Worm (Caenorhabditis elegans): ENCODE measurements around the gene soap-1.

The soap-1 gene

DNA sequence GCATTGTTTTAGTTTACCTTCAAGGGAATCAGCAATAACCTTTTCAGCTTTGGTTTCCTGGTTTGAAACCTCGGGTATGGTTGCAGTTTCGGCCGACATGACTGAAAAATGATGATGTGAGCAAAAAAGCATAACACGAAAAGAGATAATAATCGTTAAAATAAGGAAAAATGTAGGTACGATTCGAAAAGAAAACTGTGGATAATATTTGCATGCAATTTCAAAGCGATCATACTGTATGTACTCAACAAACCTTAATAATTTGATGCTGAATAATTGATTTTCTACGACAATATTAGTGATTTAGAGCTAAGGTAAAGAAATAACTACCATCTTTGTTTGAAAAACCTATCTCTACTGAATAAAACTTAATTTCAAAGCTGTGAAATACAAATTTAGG, 18.7 kb downstream of the soap-1 start, which contains the start of gene attf-2:
Gene attf-2, minus strand, starts transcription at position 101 of the 400 bp plus-strand sequence.
- TF ChIP-seq ama-1 (optimal IDR thresholded peaks at IDR 0.05) = no peak
- no peak for TF ChIP-seq nfya-1 (tag; optimal IDR thresholded peaks at IDR 0.05; ENCODE audit: insufficient read depth)
- no peak for TF ChIP-seq fos-1 (tag; optimal IDR thresholded peaks at IDR 0.05)
- no peak for TF ChIP-seq unc-39 (tag; optimal IDR thresholded peaks at IDR 0.05)
- no peak for TF ChIP-seq sea-2 (GFP tag; optimal IDR thresholded peaks at IDR 0.05)
- no peak for TF ChIP-seq elt-2 (tag; optimal IDR thresholded peaks at IDR 0.05)

DNA sequence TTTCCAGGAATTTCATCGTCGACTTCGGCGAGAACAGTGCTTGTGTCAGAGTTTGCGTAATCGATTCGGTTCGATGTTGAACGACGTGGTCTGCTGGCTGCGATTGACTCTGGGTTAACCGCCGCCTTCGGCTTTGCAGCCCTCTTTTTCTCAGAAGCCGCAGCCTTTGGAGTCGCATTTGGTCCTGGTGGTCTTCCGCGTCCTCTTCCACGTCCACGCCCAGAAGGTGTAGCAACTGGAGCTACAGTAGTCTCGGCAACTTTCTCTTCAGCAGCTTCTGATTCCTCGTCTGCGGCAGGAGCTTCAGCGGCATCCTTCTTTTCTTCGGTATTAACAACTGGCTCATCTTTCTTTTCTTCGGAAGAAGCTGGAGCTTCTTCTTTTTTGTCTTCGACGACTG, 19.9 kb downstream of the soap-1 start:
- TF ChIP-seq nfya-1 (tag; optimal IDR thresholded peaks at IDR 0.05; ENCODE audit: insufficient read depth) (no peak), unc-62 (GFP tag; optimal IDR thresholded peaks at IDR 0.05) (no peak), nhr-237 (tag; optimal IDR thresholded peaks at IDR 0.05) (no peak), aly-2 (tag; optimal IDR thresholded peaks at IDR 0.05) (no peak), nhr-43 (tag; optimal IDR thresholded peaks at IDR 0.05; ENCODE audit: poor library complexity, severe bottlenecking) (no peak), ztf-4 (tag; optimal IDR thresholded peaks at IDR 0.05) (no peak), jun-1 (tag; optimal IDR thresholded peaks at IDR 0.05) (no peak), nhr-67 (tag; optimal IDR thresholded peaks at IDR 0.05) (no peak)

DNA sequence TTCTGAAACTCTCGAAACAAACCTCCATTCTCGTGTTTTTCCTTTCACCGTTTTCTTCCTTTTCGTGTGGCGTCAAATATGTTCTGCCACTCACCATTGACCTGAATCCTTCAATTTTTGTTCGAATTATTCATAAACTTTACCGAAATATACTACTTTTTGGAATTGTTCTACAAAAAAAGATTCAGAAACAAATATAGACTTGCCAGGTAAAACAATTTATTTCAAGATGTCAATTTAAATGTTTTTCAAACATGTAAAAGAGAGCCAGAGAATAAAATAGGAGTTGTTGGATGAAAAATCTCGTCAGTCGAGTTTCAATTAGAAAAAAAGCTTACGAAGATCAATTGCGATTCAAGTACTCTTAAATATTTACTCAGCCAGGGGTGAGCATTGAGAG, 21.1 kb downstream of the soap-1 start, which contains the start of gene F09G2.8:
Gene F09G2.8, minus strand, starts transcription at position 101 of the 400 bp plus-strand sequence.
- TF ChIP-seq nhr-77 (tag; optimal IDR thresholded peaks at IDR 0.05) = no peak
- no peak for TF ChIP-seq nhr-25 (tag; optimal IDR thresholded peaks at IDR 0.05)
- TF ChIP-seq lsy-12 (tag; optimal IDR thresholded peaks at IDR 0.05) = no peak
- TF ChIP-seq ztf-4 (tag; optimal IDR thresholded peaks at IDR 0.05) = no peak
- no peak for TF ChIP-seq elt-2 (tag; optimal IDR thresholded peaks at IDR 0.05)
- TF ChIP-seq lin-15B (tag; optimal IDR thresholded peaks at IDR 0.05) = no peak
- TF ChIP-seq fos-1 (tag; optimal IDR thresholded peaks at IDR 0.05) = no peak
- no peak for TF ChIP-seq ceh-16 (tag; optimal IDR thresholded peaks at IDR 0.05)

DNA sequence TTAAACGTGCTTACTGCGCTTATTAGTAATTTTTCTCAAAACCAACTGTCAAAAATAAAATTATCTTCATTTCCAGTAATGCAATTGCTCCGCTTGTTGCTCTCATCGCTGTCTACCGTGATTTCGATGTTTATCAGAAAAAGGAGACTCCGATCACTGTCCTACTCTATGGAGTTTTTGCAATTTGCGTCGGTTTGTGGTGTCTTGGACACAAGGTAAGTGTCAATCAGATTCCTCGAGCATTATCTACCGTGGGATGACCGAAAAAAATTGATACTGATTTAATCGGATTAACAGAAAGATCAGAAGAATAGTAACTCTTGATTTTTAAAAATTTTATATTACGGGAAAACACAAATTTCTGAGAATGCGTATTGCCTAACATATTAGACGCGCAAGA, 27.4 kb downstream of the soap-1 start:
- TF ChIP-seq nhr-23 (tag; optimal IDR thresholded peaks at IDR 0.05) (no peak), egl-5 (tag; optimal IDR thresholded peaks at IDR 0.05) (no peak), elt-2 (tag; optimal IDR thresholded peaks at IDR 0.05) (peak; percentile 29), ztf-11 (tag; optimal IDR thresholded peaks at IDR 0.05) (no peak), fkh-2 (tag; optimal IDR thresholded peaks at IDR 0.05) (no peak), ama-1 (optimal IDR thresholded peaks at IDR 0.05) (no peak), mdl-1 (tag; optimal IDR thresholded peaks at IDR 0.05) (no peak)

DNA sequence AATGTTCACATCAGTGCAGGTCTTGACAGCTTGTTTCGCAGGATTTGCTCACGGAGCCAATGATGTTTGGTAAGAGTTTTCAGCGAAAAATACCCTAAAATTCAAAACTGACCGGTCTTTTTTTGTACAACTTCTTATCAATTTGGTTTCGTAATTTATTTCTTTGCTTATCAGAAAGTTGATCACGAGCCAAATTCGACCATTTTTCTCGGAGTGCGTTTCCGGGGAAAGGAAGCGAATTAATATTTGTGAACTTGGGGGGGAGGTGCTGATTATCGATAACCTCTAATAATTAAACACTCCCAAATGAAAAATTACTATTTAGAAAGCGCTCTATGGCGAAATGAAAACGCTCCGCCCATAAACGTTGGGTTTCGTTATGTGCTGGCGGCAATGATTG, 28.1 kb downstream of the soap-1 start:
- TF ChIP-seq nhr-12 (tag; optimal IDR thresholded peaks at IDR 0.05) (no peak), eor-1 (tag; optimal IDR thresholded peaks at IDR 0.05) (no peak), elt-2 (tag; optimal IDR thresholded peaks at IDR 0.05) (peak; percentile 82), pqm-1 (tag; optimal IDR thresholded peaks at IDR 0.05) (peak; percentile 77), sea-2 (GFP tag; optimal IDR thresholded peaks at IDR 0.05) (no peak), hmg-11 (tag; optimal IDR thresholded peaks at IDR 0.05) (no peak), jun-1 (tag; optimal IDR thresholded peaks at IDR 0.05) (peak; percentile 73), lsy-12 (tag; optimal IDR thresholded peaks at IDR 0.05) (no peak)

DNA sequence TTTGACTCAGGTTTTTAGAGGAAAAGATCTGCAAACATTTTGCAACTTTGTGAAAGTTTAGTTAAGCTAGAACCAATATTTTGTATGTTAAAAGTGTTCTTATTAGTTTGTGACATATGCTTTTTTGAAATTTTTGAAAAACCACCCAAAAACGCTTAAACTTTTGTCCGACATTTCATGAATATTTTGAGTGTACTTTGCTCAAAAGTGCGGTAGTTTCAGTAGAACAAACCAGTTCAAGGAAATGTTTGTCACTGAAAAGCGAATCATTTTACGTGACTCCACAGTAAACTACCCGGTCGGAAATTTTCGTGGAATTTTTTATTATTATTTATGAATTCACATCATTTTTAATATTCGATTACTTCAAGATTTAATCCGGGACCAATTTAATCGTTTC, 30.2 kb downstream of the soap-1 start, which contains the start of gene pitr-5:
Gene pitr-5, plus strand, starts transcription at position 301 of the 400 bp plus-strand sequence.
- no peak for TF ChIP-seq nhr-67 (tag; optimal IDR thresholded peaks at IDR 0.05)

DNA sequence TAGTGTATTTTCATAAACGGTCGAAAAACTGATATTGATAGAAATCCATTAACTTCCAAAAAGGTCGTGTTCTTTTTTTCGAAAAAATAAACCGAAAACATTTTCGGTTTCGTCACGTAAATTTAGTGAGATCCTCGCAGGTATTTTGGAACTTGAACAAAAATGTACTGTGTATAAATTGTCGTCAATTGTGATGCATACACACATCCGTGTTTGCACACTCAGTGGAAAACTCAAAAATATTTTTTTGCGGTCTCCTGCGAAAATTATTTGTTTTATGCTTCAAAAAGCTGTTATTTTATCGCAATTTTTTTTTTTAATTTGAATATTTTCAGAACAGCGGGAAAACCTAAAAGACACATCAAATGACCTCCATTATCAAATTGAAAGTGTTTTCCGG, 35.9 kb downstream of the soap-1 start, which contains the start of gene cpsf-2:
Gene cpsf-2, plus strand, starts transcription at position 330 of the 400 bp plus-strand sequence.
- no peak for TF ChIP-seq nhr-12 (tag; optimal IDR thresholded peaks at IDR 0.05)
- no peak for TF ChIP-seq nhr-237 (tag; optimal IDR thresholded peaks at IDR 0.05)
- TF ChIP-seq daf-12 (tag; optimal IDR thresholded peaks at IDR 0.05) = no peak
- TF ChIP-seq mml-1 (tag; optimal IDR thresholded peaks at IDR 0.05) = no peak
- no peak for TF ChIP-seq unc-39 (tag; optimal IDR thresholded peaks at IDR 0.05)
- no peak for TF ChIP-seq elt-2 (tag; optimal IDR thresholded peaks at IDR 0.05)
- peak; percentile 60 for TF ChIP-seq hmg-11 (tag; optimal IDR thresholded peaks at IDR 0.05)
- TF ChIP-seq nhr-76 (tag; optimal IDR thresholded peaks at IDR 0.05) = no peak
- TF ChIP-seq eor-1 (tag; optimal IDR thresholded peaks at IDR 0.05) = no peak
- no peak for TF ChIP-seq snpc-4 (tag; optimal IDR thresholded peaks at IDR 0.05)
- no peak for TF ChIP-seq elt-3 (tag; optimal IDR thresholded peaks at IDR 0.05)
- no peak for TF ChIP-seq nhr-11 (tag; optimal IDR thresholded peaks at IDR 0.05)
- no peak for TF ChIP-seq lsy-12 (tag; optimal IDR thresholded peaks at IDR 0.05)
- TF ChIP-seq nfya-1 (tag; optimal IDR thresholded peaks at IDR 0.05; ENCODE audit: insufficient read depth) = peak; percentile 14
